Fruit fly (Drosophila melanogaster) whole organism, adult: ENCODE results near the gene Cyp28d2.

Experiments
- CG12768 ChIP-seq: fragments of 200-800 bp; sonication (Bioruptor generic); optimal IDR thresholded peaks from 2 replicates; lab custom pipeline; 2017; ENCODE audit warnings: missing biosample characterization, missing genetic modification characterization, mild to moderate bottlenecking, moderate library complexity, missing genetic modification reagents
- CG1620 ChIP-seq: fragments of 200-800 bp; sonication (Bioruptor generic); optimal IDR thresholded peaks from 2 replicates; lab custom pipeline; 2016; ENCODE audit warnings: missing biosample characterization, missing genetic modification characterization
- CG7045 ChIP-seq: fragments of 200-800 bp; sonication (Bioruptor generic); optimal IDR thresholded peaks from 2 replicates; lab custom pipeline; 2017; ENCODE audit warnings: missing biosample characterization, mild to moderate bottlenecking, missing genetic modification characterization
- CG7101 ChIP-seq: fragments of 200-800 bp; sonication (Bioruptor generic); optimal IDR thresholded peaks from 2 replicates; lab custom pipeline; 2018; ENCODE audit warnings: missing biosample characterization, mild to moderate bottlenecking, missing genetic modification characterization, moderate library complexity
- Clk ChIP-seq: fragments of 200-800 bp; sonication (Bioruptor generic); optimal IDR thresholded peaks from 2 replicates; lab custom pipeline; 2017; ENCODE audit warnings: missing biosample characterization, missing genetic modification characterization
- Crg-1 ChIP-seq: fragments of 200-800 bp; sonication (Bioruptor generic); optimal IDR thresholded peaks from 2 replicates; lab custom pipeline; 2016; ENCODE audit warnings: missing biosample characterization, missing genetic modification characterization
- Hr96 ChIP-seq: fragments of 200-800 bp; sonication (Bioruptor generic); optimal IDR thresholded peaks from 2 replicates; lab custom pipeline; 2016; ENCODE audit warnings: missing biosample characterization, missing genetic modification characterization
- ovo ChIP-seq: fragments of 200-800 bp; sonication (Bioruptor generic); optimal IDR thresholded peaks from 2 replicates; lab custom pipeline; 2016; ENCODE audit warnings: missing biosample characterization, missing genetic modification characterization
- toe ChIP-seq: fragments of 200-800 bp; sonication (Bioruptor generic); optimal IDR thresholded peaks from 2 replicates; lab custom pipeline; 2016; ENCODE audit warnings: missing biosample characterization, missing genetic modification characterization

DNA sequence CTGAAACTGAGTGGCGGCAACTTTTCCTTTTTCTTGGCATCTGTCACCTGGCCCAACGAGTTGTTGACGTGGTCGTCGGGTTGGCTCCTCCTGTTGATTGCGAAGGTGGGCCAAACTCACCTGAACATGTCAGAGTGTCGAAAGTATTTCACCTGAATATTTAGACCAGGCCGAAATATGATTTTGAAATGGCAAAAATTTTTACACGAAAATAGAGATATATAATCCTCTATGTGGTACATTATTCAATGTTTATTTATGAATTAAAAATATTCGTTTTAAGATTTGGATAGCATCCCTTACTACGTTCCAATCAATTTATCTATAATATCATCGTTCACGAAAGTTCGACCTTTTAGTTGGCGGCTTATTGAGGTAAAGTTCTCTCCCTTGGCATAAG lies 7.9 kb downstream of the Cyp28d2 start, which contains the start of gene CG7742:
- no peak for TF ChIP-seq CG1620 (GFP tag; lab: Kevin White, UChicago)
- no peak for TF ChIP-seq Hr96 (GFP tag; lab: Kevin White, UChicago)
- TF ChIP-seq CG12768 (GFP tag; lab: Kevin White, UChicago), result no peak
- no peak for TF ChIP-seq ovo (GFP tag; lab: Kevin White, UChicago)
- no peak for TF ChIP-seq Clk (GFP tag; lab: Kevin White, UChicago)
- TF ChIP-seq CG7101 (tag; lab: Kevin White, UChicago), result no peak
- no peak for TF ChIP-seq Crg-1 (GFP tag; lab: Kevin White, UChicago)
- TF ChIP-seq CG7045, result no peak
- TF ChIP-seq toe (GFP tag; lab: Kevin White, UChicago), result no peak
